Worm (Caenorhabditis elegans) whole organism, early embryonic: ENCODE measurements around the gene srh-297.

Source experiments
- ama-1 ChIP-seq: fragments of 150-350 bp; optimal IDR thresholded peaks from 2 replicates; lab custom pipeline; 2014
- ceh-13 ChIP-seq: fragments of 200-800 bp; sonication (Bioruptor generic); optimal IDR thresholded peaks from 2 replicates; lab custom pipeline; 2018; ENCODE audit warnings: mild to moderate bottlenecking, missing genetic modification characterization, missing compliant biosample characterization
- ceh-36 ChIP-seq: sonication (generic microtip); optimal IDR thresholded peaks from 2 replicates; lab custom pipeline; 2016; ENCODE audit warnings: missing genetic modification characterization, inconsistent platforms, missing compliant biosample characterization

DNA sequence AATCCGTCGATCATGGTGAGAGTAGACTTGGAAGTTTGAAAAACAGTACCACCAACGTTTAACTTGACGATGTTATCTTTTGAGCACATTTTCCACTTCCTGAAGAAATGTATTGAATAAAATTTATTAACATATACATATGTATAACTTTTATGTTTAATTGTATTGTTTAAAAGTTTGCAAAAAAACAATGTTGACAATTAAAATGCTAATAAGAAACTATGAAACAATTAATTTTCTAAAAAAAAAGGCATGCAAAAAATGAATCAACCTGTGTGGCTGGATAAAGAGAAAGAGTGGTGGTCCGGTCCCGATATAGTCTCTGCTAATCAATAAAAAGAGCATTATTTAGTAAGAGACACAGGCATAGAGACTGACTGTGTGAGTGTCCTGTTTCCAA is 4.4 kb upstream of the srh-297 start, which contains the start of gene C17F4.8:
- TF ChIP-seq ceh-13 (GFP tag; lab: Kevin White, UChicago), result no peak
- TF ChIP-seq ama-1, result no peak
- TF ChIP-seq ceh-36 (tag; lab: Kevin White, UChicago), result no peak
